Worm (Caenorhabditis elegans) whole organism, L4/young adult: ENCODE measurements around the gene pho-7.

Experiments used
- W03F9.2 ChIP-seq: fragments of 150-350 bp; optimal IDR thresholded peaks from 2 replicates; lab custom pipeline; 2014; ENCODE audit warnings: missing biosample characterization, missing genetic modification characterization
- dao-5 ChIP-seq: sonication (generic microtip); optimal IDR thresholded peaks from 2 replicates; lab custom pipeline; 2016; ENCODE audit warnings: missing genotype, missing genetic modification characterization, moderate library complexity, missing compliant biosample characterization
- him-1 ChIP-seq: sonication (generic microtip); optimal IDR thresholded peaks from 2 replicates; lab custom pipeline; 2016; ENCODE audit warnings: missing genotype, missing genetic modification reagents, missing genetic modification characterization, missing compliant biosample characterization

pho-7 gene

DNA sequence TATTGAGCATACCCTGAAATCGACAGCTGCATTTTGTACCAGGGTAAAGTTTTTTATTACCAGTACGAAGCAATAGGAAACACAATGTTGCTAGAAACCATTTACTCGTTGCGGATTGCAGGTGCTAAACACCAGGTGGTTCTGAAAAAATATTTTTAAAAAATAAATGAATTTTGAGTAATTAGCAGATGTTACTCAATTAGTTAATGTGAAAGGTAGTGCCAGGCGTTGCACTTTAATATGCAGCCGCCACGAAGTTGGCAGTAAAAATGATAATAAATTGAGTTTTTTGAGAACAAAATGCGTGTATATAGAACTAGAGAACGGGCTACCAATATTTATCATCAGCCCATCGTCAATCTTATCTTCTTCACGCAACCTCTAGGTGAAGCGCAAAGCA lies 21.5 kb downstream of the pho-7 start, which contains the start of gene nstp-9:
nstp-9 (minus strand) TSS at position 101 of the 400 bp plus-strand sequence.
- no peak for TF ChIP-seq him-1 (tag; lab: Kevin White, UChicago)
- no peak for TF ChIP-seq W03F9.2 (tag; lab: Kevin White, UChicago)
- no peak for TF ChIP-seq dao-5 (tag; lab: Kevin White, UChicago)

DNA sequence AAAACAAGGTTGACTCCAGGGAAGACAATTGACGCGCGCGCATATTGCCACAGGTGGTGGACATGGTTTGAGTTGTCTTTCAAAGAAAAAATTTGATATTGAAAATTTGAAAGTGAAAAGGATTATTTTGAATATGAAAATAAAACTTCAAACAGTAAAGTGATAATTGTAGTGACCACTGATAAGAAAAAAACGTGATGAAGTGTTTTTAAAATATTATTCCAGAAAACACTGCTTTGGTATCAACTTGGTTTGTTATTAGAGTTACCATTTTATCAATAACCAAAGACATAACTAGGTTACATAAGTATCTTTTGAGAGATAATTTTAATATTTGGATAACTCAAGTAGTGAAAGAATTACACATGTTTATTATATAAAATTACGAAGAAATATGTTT lies 25.0 kb downstream of the pho-7 start:
- no peak for TF ChIP-seq him-1 (tag; lab: Kevin White, UChicago)
- TF ChIP-seq dao-5 (tag; lab: Kevin White, UChicago) = no peak
- TF ChIP-seq W03F9.2 (tag; lab: Kevin White, UChicago) = no peak

DNA sequence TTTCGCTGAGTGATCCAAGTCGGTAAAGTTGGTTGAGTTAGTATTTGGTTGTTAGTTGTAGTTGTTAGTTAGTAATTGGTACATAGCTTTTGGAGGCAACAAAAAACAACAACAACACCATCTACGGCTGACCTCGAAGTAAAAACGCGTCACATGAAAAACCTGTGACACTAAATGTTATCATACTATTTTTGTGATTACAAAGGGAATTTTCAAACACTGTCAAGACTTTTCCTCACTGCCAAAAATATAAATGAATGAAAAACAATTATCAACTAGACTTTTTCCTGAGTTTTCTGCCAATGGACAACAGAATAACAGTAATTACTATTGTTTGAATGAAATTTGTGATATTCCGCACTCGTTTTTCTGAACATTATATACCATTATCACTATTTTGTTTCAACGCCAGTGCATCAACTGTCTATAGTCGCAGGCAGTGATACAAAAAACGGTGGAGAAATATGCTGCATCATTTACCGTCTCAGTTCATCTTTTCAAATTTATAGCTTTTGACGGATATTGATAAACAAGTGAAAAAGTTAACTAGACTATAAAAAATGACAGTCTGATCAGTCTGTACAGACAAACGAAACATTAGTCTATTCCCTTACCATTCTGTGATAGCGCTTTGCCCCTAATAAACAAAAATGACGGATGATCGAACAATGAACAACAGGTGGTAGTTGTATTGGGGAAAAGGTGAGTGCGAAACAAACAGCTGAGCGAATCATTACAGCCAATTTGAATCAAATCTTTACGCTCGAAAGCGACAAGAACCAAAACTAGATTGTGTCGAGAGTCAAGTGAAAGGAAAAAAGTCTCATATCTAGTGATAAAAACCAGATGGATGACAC lies 26.5 kb downstream of the pho-7 start:
- TF ChIP-seq him-1 (tag; lab: Kevin White, UChicago) (no peak), dao-5 (tag; lab: Kevin White, UChicago) (no peak), W03F9.2 (tag; lab: Kevin White, UChicago) (no peak)

DNA sequence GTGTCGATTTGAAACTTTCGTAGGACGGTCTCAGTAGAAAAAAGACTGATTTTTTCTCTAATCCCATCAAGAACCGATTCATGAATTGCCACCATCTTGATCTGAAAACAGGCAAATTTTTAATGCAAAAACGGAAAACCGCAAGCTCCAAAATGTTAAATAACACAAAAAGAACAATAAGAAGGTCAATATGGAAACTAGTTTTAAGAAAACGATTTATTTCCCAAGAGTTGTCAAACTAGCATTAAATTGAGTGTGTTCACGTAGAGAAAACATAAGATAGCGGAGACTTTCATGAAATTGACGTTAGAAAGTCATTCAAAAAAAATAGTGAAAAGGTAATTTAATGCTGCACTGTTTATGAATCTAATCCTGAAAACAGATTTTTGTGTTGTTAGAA lies 27.2 kb downstream of the pho-7 start, which contains the start of gene F47B10.9:
F47B10.9 (minus strand) TSS at position 101 of the 400 bp plus-strand sequence.
- no peak for TF ChIP-seq him-1 (tag; lab: Kevin White, UChicago)
- TF ChIP-seq dao-5 (tag; lab: Kevin White, UChicago) = no peak
- TF ChIP-seq W03F9.2 (tag; lab: Kevin White, UChicago) = no peak

DNA sequence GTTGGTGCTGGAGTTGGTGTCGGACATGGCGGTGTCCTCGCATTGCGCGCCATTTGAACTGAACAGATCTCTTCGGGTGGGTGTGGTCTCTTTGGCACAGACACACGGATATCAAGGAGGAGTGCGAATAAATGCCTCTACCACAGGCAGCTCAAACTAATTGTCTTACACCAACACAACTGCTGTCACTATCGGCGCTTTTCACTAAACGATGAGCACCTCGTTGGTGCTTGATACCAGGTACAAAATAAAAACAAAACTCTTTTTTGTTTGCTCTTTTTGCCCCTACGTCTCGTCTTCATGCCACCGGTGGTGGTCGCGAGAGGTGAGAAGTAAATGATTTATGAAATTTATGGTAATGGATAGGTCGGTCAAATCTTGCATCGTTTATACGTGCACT lies 30.4 kb downstream of the pho-7 start, which contains the start of gene F47B10.8:
F47B10.8 (minus strand) TSS at position 101 of the 400 bp plus-strand sequence.
- TF ChIP-seq him-1 (tag; lab: Kevin White, UChicago) (no peak), dao-5 (tag; lab: Kevin White, UChicago) (no peak), W03F9.2 (tag; lab: Kevin White, UChicago) (no peak)

DNA sequence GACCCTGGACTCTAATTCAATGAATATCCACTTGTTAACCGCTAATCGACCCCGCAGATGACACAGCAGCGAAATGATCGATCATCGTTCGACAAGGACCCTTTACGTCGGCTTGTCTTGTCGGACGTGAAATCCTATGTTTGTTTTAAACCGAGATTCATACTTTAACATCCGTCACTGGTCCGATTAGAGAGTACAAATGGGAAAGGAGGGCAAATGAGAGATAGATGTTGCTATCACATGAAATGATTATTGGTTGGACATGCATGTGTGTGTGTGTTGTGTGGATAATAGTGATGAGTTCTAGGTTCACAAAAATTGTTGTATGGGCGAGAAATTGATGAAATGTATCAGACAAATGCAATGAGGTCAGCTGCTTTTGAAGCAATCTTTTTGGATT lies 31.5 kb downstream of the pho-7 start:
- TF ChIP-seq dao-5 (tag; lab: Kevin White, UChicago) (no peak), him-1 (tag; lab: Kevin White, UChicago) (no peak), W03F9.2 (tag; lab: Kevin White, UChicago) (no peak)

DNA sequence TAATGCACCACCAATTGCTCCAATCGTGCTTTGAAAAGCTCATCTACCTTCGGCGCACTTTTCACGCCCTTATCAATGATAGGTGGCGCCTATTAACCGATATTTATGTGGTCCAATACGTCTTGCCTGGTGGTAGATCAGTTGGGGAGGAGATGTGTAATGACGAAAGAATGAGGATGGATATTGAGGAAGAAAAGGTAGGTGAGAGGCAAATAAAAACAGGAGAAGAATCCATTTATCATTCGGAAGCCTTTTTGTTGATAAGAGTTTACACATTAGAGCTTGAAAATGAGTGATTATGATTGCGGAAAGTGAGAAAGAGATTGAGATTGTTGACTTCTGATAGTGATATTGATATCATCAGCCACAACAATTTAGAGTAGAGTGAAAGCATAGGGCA lies 33.7 kb downstream of the pho-7 start:
- TF ChIP-seq dao-5 (tag; lab: Kevin White, UChicago) = no peak
- TF ChIP-seq him-1 (tag; lab: Kevin White, UChicago) = no peak
- no peak for TF ChIP-seq W03F9.2 (tag; lab: Kevin White, UChicago)

DNA sequence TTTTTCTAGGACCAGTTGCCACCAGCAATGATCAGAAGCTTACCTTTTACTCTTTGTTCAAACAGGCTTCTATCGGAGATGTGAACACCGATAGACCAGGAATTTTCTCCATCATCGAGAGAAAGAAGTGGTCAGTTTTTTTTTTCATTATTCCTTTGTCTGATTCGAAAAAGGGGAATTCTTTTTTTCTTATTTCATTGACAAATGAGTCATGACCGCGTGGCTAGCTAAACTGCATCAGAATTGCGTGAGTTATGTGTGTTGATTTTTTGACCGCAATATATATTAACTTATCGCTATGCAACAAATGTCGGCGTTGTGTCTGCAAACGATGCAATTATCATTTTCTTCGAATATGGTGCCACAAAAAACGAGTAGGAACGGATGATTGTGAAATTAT lies 37.7 kb downstream of the pho-7 start:
- TF ChIP-seq him-1 (tag; lab: Kevin White, UChicago) (no peak), W03F9.2 (tag; lab: Kevin White, UChicago) (no peak), dao-5 (tag; lab: Kevin White, UChicago) (no peak)

DNA sequence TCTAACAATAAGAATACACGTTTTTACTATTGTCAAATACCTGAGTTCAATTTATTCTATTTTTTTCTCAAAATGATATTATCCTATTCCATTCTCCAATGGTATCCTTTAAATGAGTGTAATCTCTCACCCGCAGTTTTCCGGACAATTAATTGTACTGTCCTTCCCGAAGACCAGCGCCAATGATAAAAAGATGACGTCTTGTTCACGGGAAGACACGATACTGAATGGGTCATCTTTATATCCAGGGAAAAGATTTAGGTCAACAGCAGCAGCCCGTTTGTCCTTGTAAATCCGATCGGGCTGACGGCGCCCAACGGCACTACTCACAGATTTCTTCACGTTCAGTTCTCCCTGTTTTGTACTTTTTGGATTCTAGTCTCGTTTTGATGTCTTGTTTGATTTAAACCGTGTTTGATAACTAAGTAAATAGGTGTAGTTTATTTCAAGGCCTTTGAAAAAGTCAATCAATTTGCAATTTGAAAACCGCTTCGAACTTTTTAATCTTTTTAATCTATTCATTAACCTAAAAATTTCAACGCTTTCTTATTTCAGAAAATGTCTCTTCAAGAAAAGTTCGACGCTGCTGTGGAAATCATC lies 38.3 kb downstream of the pho-7 start, which contains the start of gene acbp-3:
acbp-3 (plus strand) TSS at position 550 of the 600 bp plus-strand sequence.
- TF ChIP-seq him-1 (tag; lab: Kevin White, UChicago) (no peak), W03F9.2 (tag; lab: Kevin White, UChicago) (no peak), dao-5 (tag; lab: Kevin White, UChicago) (no peak)

DNA sequence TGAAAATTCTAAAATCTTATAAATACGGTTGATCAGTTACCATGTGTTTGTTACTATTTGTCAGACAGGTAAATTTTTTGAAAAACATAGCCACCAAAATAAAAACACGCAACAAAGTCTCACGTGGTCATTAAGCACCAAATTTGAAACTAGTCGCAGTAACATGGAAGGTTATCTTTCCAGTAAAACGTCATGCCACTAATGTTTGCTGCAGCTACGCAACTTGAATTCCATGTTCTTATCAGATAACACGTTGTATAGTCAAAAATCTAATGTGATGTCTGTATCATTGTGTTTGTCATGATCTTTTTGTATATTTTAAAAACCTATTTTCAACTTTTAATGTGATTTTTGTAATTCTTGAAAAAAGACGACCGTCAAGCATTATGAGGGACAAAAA lies 39.4 kb downstream of the pho-7 start:
- TF ChIP-seq him-1 (tag; lab: Kevin White, UChicago) (no peak), dao-5 (tag; lab: Kevin White, UChicago) (no peak), W03F9.2 (tag; lab: Kevin White, UChicago) (no peak)

DNA sequence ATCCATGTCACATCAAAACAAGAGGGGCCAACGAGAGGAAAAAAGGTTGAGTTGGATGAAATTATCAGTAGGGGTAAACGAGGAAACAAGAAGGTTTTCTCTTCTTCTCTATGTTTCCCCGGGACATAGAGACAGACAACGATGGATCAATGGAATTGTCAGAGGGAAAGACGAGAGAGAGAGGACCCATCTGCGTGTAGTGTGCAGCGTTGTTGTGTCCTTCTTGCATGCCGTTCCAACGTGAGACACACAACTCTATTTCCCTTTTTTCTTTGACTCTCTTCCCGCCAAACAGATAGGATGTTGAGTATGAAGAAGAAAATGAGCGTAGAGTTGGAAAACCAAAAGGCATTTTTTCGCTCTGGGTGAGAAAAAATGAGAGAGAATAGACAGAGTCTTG lies 40.2 kb downstream of the pho-7 start:
- TF ChIP-seq him-1 (tag; lab: Kevin White, UChicago) (no peak), dao-5 (tag; lab: Kevin White, UChicago) (no peak), W03F9.2 (tag; lab: Kevin White, UChicago) (no peak)

DNA sequence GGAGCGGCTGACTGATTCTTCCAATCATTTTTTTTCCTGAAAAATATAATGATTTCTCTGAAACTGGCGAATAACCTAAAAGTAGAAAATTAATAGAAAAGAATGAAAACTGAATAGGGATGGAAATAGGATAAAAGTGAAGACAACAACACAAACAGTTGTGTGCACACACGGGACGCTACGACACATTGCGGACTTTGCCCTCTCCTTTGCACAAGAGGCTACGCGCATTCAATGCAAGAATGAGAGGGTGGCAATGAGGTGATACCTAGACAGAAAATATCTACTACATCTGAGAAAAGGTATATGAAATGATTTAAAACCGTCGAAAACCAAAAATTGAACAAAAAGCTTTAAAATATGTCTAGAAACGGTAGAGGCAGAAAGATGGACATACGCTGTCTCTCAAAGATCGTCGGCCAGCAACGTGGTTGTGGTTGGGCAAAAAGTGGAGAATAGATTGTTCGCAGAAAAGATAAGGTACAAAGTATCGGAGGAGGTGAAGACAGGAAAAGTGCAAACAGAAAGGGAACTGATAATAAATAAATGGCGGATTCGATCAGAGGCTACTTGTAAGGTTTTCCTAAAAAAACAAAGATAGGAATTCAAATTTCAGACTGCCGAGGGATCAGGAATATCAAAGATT lies 41.0 kb downstream of the pho-7 start, which contains the start of gene suca-1:
suca-1 (minus strand) TSS at position 36 of the 646 bp plus-strand sequence.
- TF ChIP-seq W03F9.2 (tag; lab: Kevin White, UChicago) = no peak
- no peak for TF ChIP-seq him-1 (tag; lab: Kevin White, UChicago)
- TF ChIP-seq dao-5 (tag; lab: Kevin White, UChicago) = no peak

DNA sequence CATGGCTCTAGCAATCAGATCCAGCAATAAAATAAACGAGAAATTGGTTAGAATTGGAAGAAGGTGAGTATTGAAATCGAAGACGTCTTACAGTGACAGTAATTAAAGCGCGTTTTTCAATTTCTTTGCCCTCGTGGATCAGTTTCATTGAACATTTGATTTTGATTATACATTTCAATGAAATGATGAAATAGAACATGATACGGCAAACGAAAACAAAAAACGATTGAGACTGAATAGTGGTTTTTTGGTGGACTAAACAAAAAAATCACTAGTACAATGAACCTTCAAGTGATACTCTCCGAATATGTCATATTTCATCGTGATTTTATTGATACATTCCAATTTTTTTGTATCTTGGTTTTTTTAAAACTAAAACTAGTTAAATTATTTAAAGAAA lies 44.7 kb downstream of the pho-7 start, which contains the start of gene haly-1:
haly-1 (minus strand) TSS at position 101 of the 400 bp plus-strand sequence.
- TF ChIP-seq W03F9.2 (tag; lab: Kevin White, UChicago) (no peak), dao-5 (tag; lab: Kevin White, UChicago) (no peak), him-1 (tag; lab: Kevin White, UChicago) (no peak)
